Worm (Caenorhabditis elegans) whole organism, L2 larva: Measurements from ENCODE around the gene C49C8.2.

ENCODE experiments used
- C34F6.9 ChIP-seq: fragments of 150-350 bp; optimal IDR thresholded peaks from 2 replicates; lab custom pipeline; 2014; ENCODE audit warnings: missing biosample characterization, missing genetic modification characterization
- F13H6.1 ChIP-seq: sonication (generic microtip); optimal IDR thresholded peaks from 2 replicates; lab custom pipeline; 2016; ENCODE audit warnings: missing genetic modification characterization, missing compliant biosample characterization
- Y55F3AM.14 ChIP-seq: fragments of 200-800 bp; sonication (Bioruptor generic); optimal IDR thresholded peaks from 2 replicates; lab custom pipeline; 2018; ENCODE audit warnings: mild to moderate bottlenecking, missing genetic modification characterization, missing compliant biosample characterization
- ZK546.5 ChIP-seq: sonication (generic microtip); optimal IDR thresholded peaks from 2 replicates; lab custom pipeline; 2017; ENCODE audit warnings: missing biosample characterization, missing genetic modification characterization
- alr-1 ChIP-seq: fragments of 150-350 bp; optimal IDR thresholded peaks from 2 replicates; lab custom pipeline; 2014; ENCODE audit warnings: missing biosample characterization, missing genetic modification characterization
- aly-2 ChIP-seq: fragments of 150-350 bp; optimal IDR thresholded peaks from 2 replicates; lab custom pipeline; 2014; ENCODE audit warnings: missing biosample characterization, missing genetic modification characterization
- ama-1 ChIP-seq: fragments of 150-350 bp; optimal IDR thresholded peaks from 2 replicates; lab custom pipeline; 2018; ENCODE audit warnings: inconsistent platforms
- ceh-16 ChIP-seq: fragments of 150-350 bp; optimal IDR thresholded peaks from 2 replicates; lab custom pipeline; 2014; ENCODE audit warnings: missing biosample characterization, missing genetic modification characterization
- ceh-82 ChIP-seq: fragments of 150-350 bp; optimal IDR thresholded peaks from 2 replicates; lab custom pipeline; 2014; ENCODE audit warnings: missing biosample characterization, missing genetic modification characterization
- crh-2 ChIP-seq: sonication (generic microtip); optimal IDR thresholded peaks from 2 replicates; lab custom pipeline; 2017; ENCODE audit warnings: missing biosample characterization, missing genetic modification characterization
- dmd-4 ChIP-seq: sonication (generic microtip); optimal IDR thresholded peaks from 2 replicates; lab custom pipeline; 2017; ENCODE audit warnings: missing biosample characterization, missing genetic modification characterization
- egl-27 ChIP-seq: sonication (generic microtip); optimal IDR thresholded peaks from 3 replicates; lab custom pipeline; 2017; ENCODE audit warnings: missing biosample characterization, missing genetic modification reagents, missing genetic modification characterization
- elt-1 ChIP-seq: fragments of 150-350 bp; optimal IDR thresholded peaks from 2 replicates; lab custom pipeline; 2014; ENCODE audit warnings: missing biosample characterization, missing genetic modification characterization
- fos-1 ChIP-seq: fragments of 150-350 bp; optimal IDR thresholded peaks from 2 replicates; lab custom pipeline; 2014; ENCODE audit warnings: missing biosample characterization, missing genetic modification characterization
- gmeb-1 ChIP-seq: fragments of 150-350 bp; optimal IDR thresholded peaks from 2 replicates; lab custom pipeline; 2014; ENCODE audit warnings: missing biosample characterization, missing genetic modification characterization
- lin-11 ChIP-seq: fragments of 150-350 bp; sonication (generic microtip); optimal IDR thresholded peaks from 2 replicates; lab custom pipeline; 2014; ENCODE audit warnings: missing biosample characterization, missing genetic modification characterization, inconsistent platforms, mixed read lengths
- lin-13 ChIP-seq: fragments of 150-350 bp; optimal IDR thresholded peaks from 2 replicates; lab custom pipeline; 2014; ENCODE audit warnings: missing biosample characterization, missing genetic modification reagents, missing genetic modification characterization
- lsy-2 ChIP-seq, 2 experiments: fragments of 150-350 bp in 1 of 2; sonication (generic microtip) in 1 of 2; optimal IDR thresholded peaks; 2 replicates each; lab custom pipeline; 2014 to 2017; ENCODE audit warnings: missing biosample characterization in 2 of 2, missing genetic modification characterization in 2 of 2
- mbf-1 ChIP-seq: sonication (generic microtip); optimal IDR thresholded peaks from 2 replicates; lab custom pipeline; 2017; ENCODE audit warnings: missing biosample characterization, missing genetic modification characterization
- mdl-1 ChIP-seq, 2 experiments: fragments of 150-350 bp in 1 of 2; sonication (generic microtip) in 1 of 2; optimal IDR thresholded peaks; 2 replicates each; lab custom pipeline; 2017; ENCODE audit warnings: missing biosample characterization in 2 of 2, missing genetic modification characterization in 2 of 2
- nhr-11 ChIP-seq: fragments of 150-350 bp; optimal IDR thresholded peaks from 2 replicates; lab custom pipeline; 2014; ENCODE audit warnings: missing biosample characterization, missing genetic modification characterization
- nhr-12 ChIP-seq: fragments of 150-350 bp; optimal IDR thresholded peaks from 2 replicates; lab custom pipeline; 2014; ENCODE audit warnings: missing biosample characterization, missing genetic modification characterization
- nhr-129 ChIP-seq: fragments of 150-350 bp; optimal IDR thresholded peaks from 2 replicates; lab custom pipeline; 2014; ENCODE audit warnings: missing biosample characterization, missing genetic modification characterization
- nhr-237 ChIP-seq: fragments of 150-350 bp; optimal IDR thresholded peaks from 2 replicates; lab custom pipeline; 2014; ENCODE audit warnings: missing biosample characterization, missing genetic modification characterization
- nhr-25 ChIP-seq: fragments of 150-350 bp; sonication (generic microtip); optimal IDR thresholded peaks from 3 replicates; lab custom pipeline; 2014; ENCODE audit warnings: missing biosample characterization, missing genetic modification characterization
- nhr-6 ChIP-seq: fragments of 150-350 bp; optimal IDR thresholded peaks from 2 replicates; lab custom pipeline; 2014; ENCODE audit warnings: missing biosample characterization, missing genetic modification characterization
- nhr-77 ChIP-seq: fragments of 150-350 bp; optimal IDR thresholded peaks from 2 replicates; lab custom pipeline; 2014; ENCODE audit warnings: missing biosample characterization, missing genetic modification characterization
- peb-1 ChIP-seq: fragments of 150-350 bp; optimal IDR thresholded peaks from 2 replicates; lab custom pipeline; 2014; ENCODE audit warnings: missing biosample characterization, missing genetic modification characterization
- sem-4 ChIP-seq: fragments of 150-350 bp; optimal IDR thresholded peaks from 2 replicates; lab custom pipeline; 2014; ENCODE audit warnings: missing biosample characterization, missing genetic modification reagents, missing genetic modification characterization
- skn-1 ChIP-seq: sonication (generic microtip); optimal IDR thresholded peaks from 2 replicates; lab custom pipeline; 2017; ENCODE audit warnings: missing biosample characterization, missing genetic modification characterization
- sma-3 ChIP-seq: sonication (generic microtip); optimal IDR thresholded peaks from 2 replicates; lab custom pipeline; 2016; ENCODE audit warnings: missing genetic modification reagents, missing genetic modification characterization, missing compliant biosample characterization
- sma-9 ChIP-seq, 2 experiments: fragments of 150-350 bp in 1 of 2; sonication (generic microtip) in 1 of 2; optimal IDR thresholded peaks; 2 replicates each; lab custom pipeline; 2014 to 2016; ENCODE audit warnings: missing genetic modification characterization in 2 of 2, mild to moderate bottlenecking in 1 of 2, missing biosample characterization in 1 of 2, missing compliant biosample characterization in 1 of 2, missing genetic modification reagents in 1 of 2, moderate library complexity in 1 of 2
- snpc-4 ChIP-seq: fragments of 150-350 bp; optimal IDR thresholded peaks from 2 replicates; lab custom pipeline; 2014; ENCODE audit warnings: missing biosample characterization, missing genetic modification characterization
- unc-55 ChIP-seq: fragments of 150-350 bp; sonication (generic microtip); optimal IDR thresholded peaks from 3 replicates; lab custom pipeline; 2014; ENCODE audit warnings: missing biosample characterization, missing genetic modification reagents, missing genetic modification characterization
- zag-1 ChIP-seq: fragments of 150-350 bp; optimal IDR thresholded peaks from 2 replicates; lab custom pipeline; 2014; ENCODE audit warnings: missing biosample characterization, missing genetic modification characterization
- ztf-1 ChIP-seq: fragments of 200-800 bp; sonication (Bioruptor generic); conservative IDR thresholded peaks from 2 replicates; pipeline ENCODE4 v1.3.6; 2022; ENCODE audit warnings: missing genetic modification characterization, missing compliant biosample characterization
- ztf-11 ChIP-seq: sonication (generic microtip); optimal IDR thresholded peaks from 2 replicates; lab custom pipeline; 2017; ENCODE audit warnings: missing biosample characterization, missing genetic modification characterization

C49C8.2 gene

DNA sequence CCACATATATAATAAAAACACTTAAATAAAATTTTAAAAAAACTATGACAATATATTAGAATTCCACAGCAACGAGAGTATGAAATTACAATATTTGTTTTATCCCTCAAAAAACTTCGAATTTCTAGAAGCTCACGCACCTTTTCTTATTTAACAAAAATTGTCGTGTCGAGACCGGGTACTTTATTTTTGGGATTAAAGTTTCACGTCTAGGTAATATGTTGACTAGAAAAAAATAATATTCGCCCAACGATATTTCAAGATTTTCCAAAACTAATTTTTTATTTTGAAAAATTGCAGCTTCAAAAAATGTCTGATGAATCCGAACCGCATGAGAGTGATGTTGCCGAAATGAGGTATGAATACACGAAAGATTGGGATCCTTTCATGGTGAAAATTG lies 6.5 kb upstream of the C49C8.2 start, which contains the start of gene C49C8.3:
TSS of gene C49C8.3 (plus strand) at position 301 of the 400 bp plus-strand sequence.
- TF ChIP-seq snpc-4 (no peak), egl-27 (no peak), F13H6.1 (no peak), ama-1 (no peak)

DNA sequence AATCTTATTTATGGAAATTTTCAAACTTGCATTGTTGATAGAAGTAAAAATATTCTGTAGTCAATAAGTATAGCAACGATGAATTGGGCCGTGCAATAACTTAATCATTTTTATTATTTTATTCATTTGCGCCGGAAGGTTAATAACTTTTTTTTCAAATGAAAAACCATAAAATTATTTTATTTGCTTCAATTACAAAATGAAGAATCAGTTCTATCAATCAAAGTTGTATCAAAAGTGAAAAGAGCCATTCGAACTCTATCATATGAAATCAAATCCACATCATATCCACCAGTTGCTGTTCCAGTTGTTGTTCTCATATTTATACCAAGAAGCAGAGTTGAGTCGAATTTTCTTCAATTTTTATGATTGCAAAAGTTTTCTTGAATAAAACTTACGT lies 2.4 kb upstream of the C49C8.2 start, which contains the start of gene cyp-33E1:
TSS of gene cyp-33E1 (minus strand) at position 101 of the 400 bp plus-strand sequence.
- TF ChIP-seq elt-1 (no peak), lin-11 (tag; lab: Kevin White, UChicago) (no peak), peb-1 (no peak), ztf-11 (no peak), crh-2 (tag; lab: Kevin White, UChicago) (no peak), sem-4 (tag; lab: Kevin White, UChicago) (no peak), gmeb-1 (tag; lab: Kevin White, UChicago) (no peak), lsy-2 (tag; optimal IDR thresholded peaks at IDR 0.05; lab: Kevin White, UChicago) (no peak), zag-1 (tag; lab: Kevin White, UChicago) (no peak)

DNA sequence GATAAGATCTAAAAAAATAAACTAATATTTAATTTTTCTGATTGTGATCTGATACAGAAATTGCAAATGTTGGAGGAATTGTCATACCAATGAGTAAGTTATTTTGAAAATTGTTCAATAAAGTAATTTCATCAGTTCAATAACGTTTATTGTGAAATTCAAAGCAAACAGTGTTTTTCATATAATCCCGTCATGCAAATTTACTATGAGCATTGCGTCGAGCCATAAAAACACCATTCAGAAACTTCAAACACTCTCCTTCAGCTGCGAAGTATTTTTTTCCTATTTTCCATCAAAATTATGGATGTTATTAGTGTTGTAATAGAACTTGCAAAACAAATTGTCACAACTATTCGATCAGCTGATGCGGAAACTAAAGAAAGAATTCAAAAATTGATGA lies 947 bp downstream of the C49C8.2 start, which contains the start of gene C49C8.8:
TSS of gene C49C8.8 (plus strand) at position 301 of the 400 bp plus-strand sequence.
- TF ChIP-seq sem-4 (tag; lab: Kevin White, UChicago) (no peak), aly-2 (tag; lab: Kevin White, UChicago) (no peak), ceh-16 (tag; lab: Kevin White, UChicago) (no peak), nhr-11 (tag; lab: Kevin White, UChicago) (no peak), gmeb-1 (tag; lab: Kevin White, UChicago) (no peak), mbf-1 (tag; lab: Kevin White, UChicago) (no peak), ztf-1 (GFP tag; lab: Robert Waterston, UW) (no peak), sma-9 (GFP tag; optimal IDR thresholded peaks at IDR 0.05; lab: Kevin White, UChicago) (no peak), sma-9 (tag; optimal IDR thresholded peaks at IDR 0.05; lab: Kevin White, UChicago) (no peak), sma-3 (GFP tag; lab: Kevin White, UChicago) (no peak), ama-1 (no peak), ztf-11 (no peak)

DNA sequence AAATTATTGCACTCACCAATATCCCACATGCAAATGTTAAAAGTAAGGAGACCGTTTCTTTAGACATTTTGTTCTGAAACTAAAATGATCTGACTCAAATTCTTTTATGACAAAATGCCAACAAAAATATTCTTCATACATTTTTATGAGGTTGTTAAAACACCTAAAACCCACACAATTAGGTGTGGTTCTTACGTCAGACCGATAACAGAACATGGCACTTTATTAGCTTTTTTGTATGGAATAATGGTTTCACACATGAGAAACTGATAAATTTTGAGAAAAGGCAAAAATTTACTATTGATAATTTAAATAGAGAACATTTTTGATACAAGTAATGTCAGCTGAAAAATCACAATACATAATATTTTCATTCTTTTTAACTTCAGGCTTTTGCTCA lies 2.7 kb downstream of the C49C8.2 start, which contains the start of gene C49C8.5:
TSS of gene C49C8.5 (minus strand) at position 73 of the 400 bp plus-strand sequence.
- peak; percentile 42 for TF ChIP-seq fos-1 (tag; lab: Kevin White, UChicago)
- TF ChIP-seq nhr-6 (tag; lab: Kevin White, UChicago), result no peak

DNA sequence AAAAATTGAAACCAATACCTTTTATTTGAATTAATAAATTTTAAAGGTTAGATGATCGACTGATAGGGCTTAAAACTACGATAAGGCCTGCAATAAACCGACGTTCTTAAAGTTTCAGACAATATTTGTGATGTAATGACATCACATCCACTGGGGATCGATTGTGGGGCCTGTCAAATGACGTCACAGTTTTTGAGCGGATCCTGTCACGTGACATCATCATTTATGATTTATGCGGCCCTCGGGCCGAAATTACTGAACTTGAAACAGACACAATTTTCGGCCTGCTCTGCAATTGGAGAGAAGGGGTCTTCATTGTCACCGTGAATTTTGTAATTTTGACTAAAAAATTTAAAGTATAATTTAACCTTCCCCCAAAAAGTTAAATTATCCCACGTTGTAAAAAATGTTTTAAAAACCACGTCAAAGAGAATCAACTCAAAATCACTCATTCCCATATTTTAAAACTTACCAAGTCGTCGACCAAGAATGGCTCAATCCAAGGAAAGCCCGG lies 3.3 kb downstream of the C49C8.2 start, which contains the start of gene C49C8.1:
TSS of gene C49C8.1 (plus strand) at position 464 of the 514 bp plus-strand sequence.
- TF ChIP-seq F13H6.1 (no peak), nhr-12 (no peak), ZK546.5 (tag; lab: Kevin White, UChicago) (no peak), C34F6.9 (tag; lab: Kevin White, UChicago) (no peak), dmd-4 (tag; lab: Kevin White, UChicago) (no peak), snpc-4 (no peak), zag-1 (tag; lab: Kevin White, UChicago) (no peak), mdl-1 (tag; optimal IDR thresholded peaks at IDR 0.05; lab: Kevin White, UChicago) (no peak), sma-3 (GFP tag; lab: Kevin White, UChicago) (no peak), nhr-77 (tag; lab: Kevin White, UChicago) (no peak), unc-55 (GFP tag; lab: Kevin White, UChicago) (no peak), sma-9 (GFP tag; optimal IDR thresholded peaks at IDR 0.05; lab: Kevin White, UChicago) (no peak), sma-9 (tag; optimal IDR thresholded peaks at IDR 0.05; lab: Kevin White, UChicago) (no peak), ceh-16 (tag; lab: Kevin White, UChicago) (no peak), lsy-2 (tag; optimal IDR thresholded peaks at IDR 0.05; lab: Kevin White, UChicago) (no peak), nhr-25 (tag; lab: Kevin White, UChicago) (no peak), alr-1 (tag; lab: Kevin White, UChicago) (no peak), skn-1 (tag; lab: Kevin White, UChicago) (no peak)

DNA sequence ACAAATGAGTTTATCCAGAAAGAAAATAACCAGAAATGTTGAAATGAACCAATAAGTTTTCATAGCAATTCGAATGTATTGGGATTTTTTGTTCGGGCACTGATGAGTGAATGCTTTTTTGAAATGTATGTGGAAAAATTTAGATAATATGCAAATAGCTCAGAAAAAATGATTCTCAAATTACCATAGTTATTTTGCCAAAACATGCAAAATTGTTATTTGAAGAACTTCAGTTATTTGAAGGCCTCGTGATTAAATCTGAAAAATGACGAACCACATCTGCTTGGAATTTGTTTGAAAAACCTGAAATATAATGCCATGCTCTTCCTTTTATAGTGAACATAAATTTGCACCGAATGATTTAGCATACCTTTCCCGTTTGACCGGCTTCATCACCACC lies 7.2 kb downstream of the C49C8.2 start, which contains the start of gene C49C8.6:
TSS of gene C49C8.6 (minus strand) at position 101 of the 400 bp plus-strand sequence.
- TF ChIP-seq nhr-77 (tag; lab: Kevin White, UChicago), result no peak
- no peak for TF ChIP-seq alr-1 (tag; lab: Kevin White, UChicago)
- no peak for TF ChIP-seq sma-9 (GFP tag; optimal IDR thresholded peaks at IDR 0.05; lab: Kevin White, UChicago)
- no peak for TF ChIP-seq sma-9 (tag; optimal IDR thresholded peaks at IDR 0.05; lab: Kevin White, UChicago)
- TF ChIP-seq egl-27, result no peak
- no peak for TF ChIP-seq ceh-16 (tag; lab: Kevin White, UChicago)
- no peak for TF ChIP-seq nhr-25 (tag; lab: Kevin White, UChicago)
- no peak for TF ChIP-seq gmeb-1 (tag; lab: Kevin White, UChicago)
- no peak for TF ChIP-seq nhr-11 (tag; lab: Kevin White, UChicago)
- no peak for TF ChIP-seq ceh-82 (tag; lab: Kevin White, UChicago)
- no peak for TF ChIP-seq Y55F3AM.14
- no peak for TF ChIP-seq nhr-129
- TF ChIP-seq dmd-4 (tag; lab: Kevin White, UChicago), result no peak
- TF ChIP-seq ama-1, result no peak
- no peak for TF ChIP-seq snpc-4
- TF ChIP-seq lin-13 (GFP tag; lab: Kevin White, UChicago), result no peak
- no peak for TF ChIP-seq zag-1 (tag; lab: Kevin White, UChicago)
- no peak for TF ChIP-seq aly-2 (tag; lab: Kevin White, UChicago)
- TF ChIP-seq lsy-2 (tag; optimal IDR thresholded peaks at IDR 0.05; lab: Kevin White, UChicago), result no peak
- no peak for TF ChIP-seq skn-1 (tag; lab: Kevin White, UChicago)
- TF ChIP-seq nhr-237 (tag; lab: Kevin White, UChicago), result no peak
